Fruit fly (Drosophila melanogaster) whole organism, embryonic: Measurements from ENCODE around the gene CG34242.
A peak's percentile ranks its signal among the peaks of the same experiment; 100 is the strongest.

Experiments used
- Ada2b ChIP-seq: fragments of 200-800 bp; sonication (Bioruptor generic); IDR thresholded peaks from 2 replicates; pipeline ENCODE4 v1.3.6; 2022; ENCODE audit warnings: missing biosample characterization, missing genetic modification characterization
- Bdp1 ChIP-seq: fragments of 200-800 bp; sonication (Bioruptor generic); optimal IDR thresholded peaks from 3 replicates; lab custom pipeline; 2016; ENCODE audit warnings: missing biosample characterization, missing genetic modification characterization
- CG1233 ChIP-seq: fragments of 200-800 bp; sonication (Bioruptor generic); optimal IDR thresholded peaks from 4 replicates; lab custom pipeline; 2018; ENCODE audit warnings: missing biosample characterization, mild to moderate bottlenecking, missing genetic modification characterization
- CG12659 ChIP-seq: fragments of 200-800 bp; sonication (Bioruptor generic); optimal IDR thresholded peaks from 3 replicates; lab custom pipeline; 2017; ENCODE audit warnings: mild to moderate bottlenecking, missing biosample characterization, missing genetic modification reagents, missing genetic modification characterization
- CG14050 ChIP-seq: fragments of 200-800 bp; sonication (Bioruptor generic); IDR thresholded peaks from 3 replicates; pipeline ENCODE4 v1.3.6; 2022; ENCODE audit warnings: missing biosample characterization, missing genetic modification characterization
- CG15479 ChIP-seq: fragments of 200-800 bp; sonication (Bioruptor generic); optimal IDR thresholded peaks from 3 replicates; lab custom pipeline; 2019; ENCODE audit warnings: missing biosample characterization, mild to moderate bottlenecking, missing genetic modification characterization, moderate library complexity
- CG16779 ChIP-seq: fragments of 200-800 bp; sonication (Bioruptor generic); IDR thresholded peaks from 2 replicates; pipeline ENCODE4 v1.3.6; 2022; ENCODE audit warnings: missing biosample characterization, missing genetic modification characterization
- CG17186 ChIP-seq: fragments of 200-800 bp; sonication (Bioruptor generic); optimal IDR thresholded peaks from 3 replicates; lab custom pipeline; 2017; ENCODE audit warnings: missing biosample characterization, missing genetic modification reagents, missing genetic modification characterization
- CG17912 ChIP-seq: fragments of 200-800 bp; sonication (Bioruptor generic); optimal IDR thresholded peaks from 2 replicates; lab custom pipeline; 2018; ENCODE audit warnings: missing biosample characterization, mild to moderate bottlenecking, missing genetic modification characterization
- CG18262 ChIP-seq: fragments of 200-800 bp; optimal IDR thresholded peaks from 3 replicates; lab custom pipeline; 2019; ENCODE audit warnings: missing biosample characterization, mild to moderate bottlenecking, missing genetic modification characterization, moderate library complexity
- CG18599 ChIP-seq: fragments of 200-800 bp; sonication (Bioruptor generic); optimal IDR thresholded peaks from 3 replicates; lab custom pipeline; 2017; ENCODE audit warnings: missing biosample characterization, missing genetic modification characterization, mild to moderate bottlenecking, moderate library complexity, missing genetic modification reagents
- CG2129 ChIP-seq: fragments of 200-800 bp; sonication (Bioruptor generic); IDR thresholded peaks from 2 replicates; pipeline ENCODE4 v1.3.6; 2022; ENCODE audit warnings: missing biosample characterization, missing genetic modification characterization; ENCODE audit not compliant: partially characterized antibody
- CG2202 ChIP-seq: fragments of 200-800 bp; sonication (Bioruptor generic); optimal IDR thresholded peaks from 2 replicates; lab custom pipeline; 2018; ENCODE audit warnings: missing biosample characterization, mild to moderate bottlenecking, missing genetic modification characterization
- CG31441 ChIP-seq: fragments of 200-800 bp; sonication (Bioruptor generic); IDR thresholded peaks from 2 replicates; pipeline ENCODE4 v1.3.6; 2022; ENCODE audit warnings: missing biosample characterization, missing genetic modification characterization
- CG34224 ChIP-seq: fragments of 200-800 bp; sonication (Bioruptor generic); IDR thresholded peaks from 3 replicates; pipeline ENCODE4 v1.3.6; 2022; ENCODE audit warnings: missing biosample characterization, missing genetic modification characterization; ENCODE audit not compliant: partially characterized antibody
- CG7963 ChIP-seq: fragments of 200-800 bp; sonication (Bioruptor generic); IDR thresholded peaks from 3 replicates; pipeline ENCODE4 v1.3.6; 2022; ENCODE audit warnings: missing biosample characterization, missing genetic modification characterization; ENCODE audit not compliant: partially characterized antibody
- CG7987 ChIP-seq: fragments of 200-800 bp; sonication (Bioruptor generic); optimal IDR thresholded peaks from 2 replicates; lab custom pipeline; 2018; ENCODE audit warnings: missing biosample characterization, mild to moderate bottlenecking, missing genetic modification characterization, moderate library complexity
- CG8089 ChIP-seq: fragments of 200-800 bp; sonication (Bioruptor generic); optimal IDR thresholded peaks from 3 replicates; lab custom pipeline; 2016; ENCODE audit warnings: missing biosample characterization, missing genetic modification characterization
- D19A ChIP-seq: fragments of 200-800 bp; optimal IDR thresholded peaks from 3 replicates; lab custom pipeline; 2019; ENCODE audit warnings: missing biosample characterization, mild to moderate bottlenecking, missing genetic modification characterization, moderate library complexity
- E2f1 ChIP-seq: fragments of 200-800 bp; sonication (Bioruptor generic); IDR thresholded peaks from 2 replicates; pipeline ENCODE4 v1.3.6; 2022; ENCODE audit warnings: missing biosample characterization, missing genetic modification characterization
- Eip74EF ChIP-seq, 2 experiments: fragments of 200-800 bp in 1 of 2; fragments of >200 bp in 1 of 2; sonication (Bioruptor generic) in 1 of 2; optimal IDR thresholded peaks; 2 replicates each; lab custom pipeline; 2017 to 2019; ENCODE audit warnings: missing biosample characterization in 2 of 2, missing genetic modification characterization in 2 of 2, mild to moderate bottlenecking in 1 of 2, moderate library complexity in 1 of 2
- Hey ChIP-seq: fragments of 200-800 bp; sonication (Bioruptor generic); optimal IDR thresholded peaks from 3 replicates; lab custom pipeline; 2018; ENCODE audit warnings: missing biosample characterization, mild to moderate bottlenecking, missing genetic modification characterization
- Max ChIP-seq: fragments of 200-800 bp; sonication (Bioruptor generic); optimal IDR thresholded peaks from 2 replicates; lab custom pipeline; 2016; ENCODE audit warnings: missing biosample characterization, mild to moderate bottlenecking, missing genetic modification characterization
- Nf-YC ChIP-seq: fragments of 200-800 bp; optimal IDR thresholded peaks from 3 replicates; lab custom pipeline; 2019; ENCODE audit warnings: missing biosample characterization, mild to moderate bottlenecking, missing genetic modification characterization, moderate library complexity
- Ravus ChIP-seq: fragments of 200-800 bp; sonication (Bioruptor generic); IDR thresholded peaks from 2 replicates; pipeline ENCODE4 v1.3.6; 2022; ENCODE audit warnings: missing biosample characterization, missing genetic modification characterization
- Rx ChIP-seq: fragments of 200-800 bp; sonication (Bioruptor generic); IDR thresholded peaks from 2 replicates; pipeline ENCODE4 v1.3.6; 2022; ENCODE audit warnings: missing biosample characterization, missing genetic modification characterization
- Sox100B ChIP-seq: fragments of 200-800 bp; sonication (Bioruptor generic); optimal IDR thresholded peaks from 3 replicates; lab custom pipeline; 2018; ENCODE audit warnings: missing biosample characterization, mild to moderate bottlenecking, missing genetic modification characterization
- Stat92E ChIP-seq, 3 experiments: fragments of >200 bp in 2 of 3; fragments of 200-800 bp in 1 of 3; sonication (Bioruptor generic) in 1 of 3; optimal IDR thresholded peaks; 2 replicates each; lab custom pipeline; 2017 to 2019; ENCODE audit warnings: missing biosample characterization in 3 of 3, missing genetic modification characterization in 3 of 3, mild to moderate bottlenecking in 1 of 3, moderate library complexity in 1 of 3
- TFAM ChIP-seq: fragments of 200-800 bp; sonication (Bioruptor generic); optimal IDR thresholded peaks from 2 replicates; lab custom pipeline; 2017; ENCODE audit warnings: missing biosample characterization, missing genetic modification characterization, inconsistent platforms
- bsh ChIP-seq, 2 experiments: fragments of 200-800 bp; sonication (Bioruptor generic); optimal IDR thresholded peaks; 2 replicates each; lab custom pipeline; 2017 to 2018; ENCODE audit warnings: mild to moderate bottlenecking in 2 of 2, missing biosample characterization in 2 of 2, missing genetic modification characterization in 2 of 2, moderate library complexity in 1 of 2
- crol ChIP-seq: fragments of 200-800 bp; sonication (Bioruptor generic); IDR thresholded peaks from 2 replicates; pipeline ENCODE4 v1.3.6; 2022; ENCODE audit warnings: missing biosample characterization, missing genetic modification characterization
- crp ChIP-seq, 2 experiments: fragments of 200-800 bp; sonication (Bioruptor generic); optimal IDR thresholded peaks; 2 replicates in 1 of 2; 3 replicates in 1 of 2; lab custom pipeline; 2017; ENCODE audit warnings: missing biosample characterization in 2 of 2, missing genetic modification characterization in 2 of 2, mild to moderate bottlenecking in 1 of 2, moderate library complexity in 1 of 2
- disco-r ChIP-seq: fragments of 200-800 bp; sonication (Bioruptor generic); optimal IDR thresholded peaks from 2 replicates; lab custom pipeline; 2016; ENCODE audit warnings: missing biosample characterization, missing genetic modification characterization
- eve ChIP-seq, 2 experiments: fragments of >200 bp; optimal IDR thresholded peaks; 2 replicates each; lab custom pipeline; 2017; ENCODE audit warnings: missing biosample characterization in 2 of 2, missing genetic modification characterization in 2 of 2
- ewg ChIP-seq: fragments of 200-800 bp; sonication (Bioruptor generic); optimal IDR thresholded peaks from 3 replicates; lab custom pipeline; 2017; ENCODE audit warnings: mild to moderate bottlenecking, missing biosample characterization, missing genetic modification reagents, missing genetic modification characterization
- fd64A ChIP-seq: fragments of 200-800 bp; sonication (Bioruptor generic); optimal IDR thresholded peaks from 3 replicates; lab custom pipeline; 2018; ENCODE audit warnings: missing biosample characterization, mild to moderate bottlenecking, missing genetic modification characterization
- gcm ChIP-seq: fragments of 200-800 bp; sonication (Bioruptor generic); optimal IDR thresholded peaks from 2 replicates; lab custom pipeline; 2019; ENCODE audit warnings: missing biosample characterization, mild to moderate bottlenecking, missing genetic modification characterization, moderate library complexity
- grau ChIP-seq: fragments of 200-800 bp; optimal IDR thresholded peaks from 3 replicates; lab custom pipeline; 2019; ENCODE audit warnings: missing biosample characterization, mild to moderate bottlenecking, missing genetic modification characterization, moderate library complexity
- hkb ChIP-seq, 2 experiments: fragments of 200-800 bp in 1 of 2; fragments of >200 bp in 1 of 2; sonication (Bioruptor generic) in 1 of 2; IDR thresholded peaks in 1 of 2; optimal IDR thresholded peaks in 1 of 2; 2 replicates each; pipeline versions ENCODE4 v1.3.6 to Lab custom; 2017 to 2022; ENCODE audit warnings: missing biosample characterization in 1 of 2, missing genetic modification characterization in 1 of 2
- jing ChIP-seq: fragments of 200-800 bp; sonication (Bioruptor generic); optimal IDR thresholded peaks from 2 replicates; lab custom pipeline; 2018; ENCODE audit warnings: missing biosample characterization, mild to moderate bottlenecking, missing genetic modification characterization
- pan ChIP-seq, 4 experiments: fragments of >200 bp in 3 of 4; fragments of 200-800 bp in 1 of 4; sonication (Bioruptor generic) in 1 of 4; optimal IDR thresholded peaks in 3 of 4; IDR thresholded peaks in 1 of 4; 2 replicates each; pipeline versions ENCODE4 v1.3.6 to Lab custom; 2017 to 2022; ENCODE audit warnings: missing biosample characterization in 2 of 4, missing genetic modification characterization in 2 of 4, mixed read lengths in 1 of 4
- pros ChIP-seq: fragments of 200-800 bp; sonication (Bioruptor generic); optimal IDR thresholded peaks from 3 replicates; lab custom pipeline; 2019; ENCODE audit warnings: missing biosample characterization, mild to moderate bottlenecking, missing genetic modification characterization, moderate library complexity
- rib ChIP-seq: fragments of 200-800 bp; sonication (Bioruptor generic); IDR thresholded peaks from 2 replicates; pipeline ENCODE4 v1.3.6; 2022; ENCODE audit warnings: missing biosample characterization, missing genetic modification characterization
- row ChIP-seq: fragments of 200-800 bp; sonication (Bioruptor generic); IDR thresholded peaks from 3 replicates; pipeline ENCODE4 v1.3.6; 2022; ENCODE audit warnings: missing biosample characterization, missing genetic modification characterization
- sens ChIP-seq: fragments of 200-800 bp; sonication (Bioruptor generic); peaks from one replicate; lab custom pipeline; 2016; ENCODE audit warnings: missing biosample characterization, missing genetic modification characterization
- sens-2 ChIP-seq: fragments of 200-800 bp; sonication (Bioruptor generic); IDR thresholded peaks from 2 replicates; pipeline ENCODE4 v1.3.6; 2022; ENCODE audit warnings: missing biosample characterization, missing genetic modification characterization
- seq ChIP-seq: fragments of 200-800 bp; sonication (Bioruptor generic); IDR thresholded peaks from 2 replicates; pipeline ENCODE4 v1.3.6; 2022; ENCODE audit warnings: missing biosample characterization, missing genetic modification characterization
- unpg ChIP-seq: fragments of 200-800 bp; sonication (Bioruptor generic); optimal IDR thresholded peaks from 3 replicates; lab custom pipeline; 2018; ENCODE audit warnings: missing biosample characterization, mild to moderate bottlenecking, missing genetic modification characterization, moderate library complexity
- zfh1 ChIP-seq: fragments of 200-800 bp; sonication (Bioruptor generic); IDR thresholded peaks from 3 replicates; pipeline ENCODE4 v1.3.6; 2022; ENCODE audit warnings: missing biosample characterization, missing genetic modification characterization

Gene CG34242

dm6 chr3L:12565422-12565821, 31.6 kb downstream of the CG34242 start (continued):
- TF ChIP-seq fd64A (GFP tag; lab: Kevin White, UChicago) (no peak), gcm (GFP tag; lab: Kevin White, UChicago) (no peak), Ravus (GFP tag; lab: Robert Waterston, UW) (no peak), Max (GFP tag; lab: Kevin White, UChicago) (no peak), Ada2b (GFP tag; lab: Robert Waterston, UW) (no peak), CG14050 (GFP tag; lab: Robert Waterston, UW) (no peak), CG15479 (GFP tag; lab: Kevin White, UChicago) (no peak), CG34224 (no peak), Bdp1 (GFP tag; lab: Kevin White, UChicago) (no peak), CG12659 (GFP tag; lab: Kevin White, UChicago) (no peak), CG2202 (tag; lab: Kevin White, UChicago) (no peak), grau (tag; lab: Kevin White, UChicago) (peak; percentile 27), Nf-YC (tag; lab: Kevin White, UChicago) (no peak), eve (GFP tag; optimal IDR thresholded peaks at IDR 0.05; lab: Kevin White, UChicago) (peak in 1 of 2 experiments; percentile 50), CG1233 (GFP tag; lab: Kevin White, UChicago) (no peak), E2f1 (GFP tag; lab: Robert Waterston, UW) (no peak), bsh (GFP tag; optimal IDR thresholded peaks at IDR 0.05; lab: Kevin White, UChicago) (peak in 1 of 2 experiments; percentile 16), jing (GFP tag; lab: Kevin White, UChicago) (no peak), Stat92E (GFP tag; optimal IDR thresholded peaks at IDR 0.05; lab: Kevin White, UChicago) (no peak), disco-r (GFP tag; lab: Kevin White, UChicago) (no peak), pan (optimal IDR thresholded peaks at IDR 0.05; lab: Kevin White, UChicago) (no peak), pan (GFP tag; optimal IDR thresholded peaks at IDR 0.05 in 1 of 2, IDR thresholded peaks at IDR 0.05 in 1 of 2) (no peak), CG16779 (GFP tag; lab: Robert Waterston, UW) (no peak), pros (GFP tag; lab: Kevin White, UChicago) (no peak), ewg (GFP tag; lab: Kevin White, UChicago) (peak; percentile 7), seq (no peak), sens-2 (GFP tag; lab: Robert Waterston, UW) (no peak), Rx (GFP tag; lab: Robert Waterston, UW) (no peak), CG18262 (tag; lab: Kevin White, UChicago) (peak; percentile 60), D19A (tag; lab: Kevin White, UChicago) (no peak), CG7963 (GFP tag; lab: Robert Waterston, UW) (no peak), Eip74EF (GFP tag; optimal IDR thresholded peaks at IDR 0.05; lab: Kevin White, UChicago) (no peak), CG18599 (GFP tag; lab: Kevin White, UChicago) (no peak), sens (peak; percentile 88), zfh1 (GFP tag; lab: Robert Waterston, UW) (no peak), CG31441 (GFP tag; lab: Robert Waterston, UW) (0 out of 2 replicates have a peak, but pooled peaks have one; percentile 24), row (0 out of 3 replicates have a peak, but pooled peaks have one; percentile 6), CG7987 (GFP tag; lab: Kevin White, UChicago) (no peak), CG17186 (GFP tag; lab: Kevin White, UChicago) (no peak), hkb (optimal IDR thresholded peaks at IDR 0.05; lab: Kevin White, UChicago) (no peak), hkb (GFP tag; IDR thresholded peaks at IDR 0.05; lab: Robert Waterston, UW) (no peak), unpg (no peak), rib (GFP tag; lab: Robert Waterston, UW) (no peak), crp (GFP tag; optimal IDR thresholded peaks at IDR 0.05; lab: Kevin White, UChicago) (no peak), CG17912 (GFP tag; lab: Kevin White, UChicago) (no peak), crol (GFP tag; lab: Robert Waterston, UW) (no peak), Hey (tag; lab: Kevin White, UChicago) (no peak), Sox100B (GFP tag; lab: Kevin White, UChicago) (peak; percentile 40), TFAM (no peak), CG8089 (GFP tag; lab: Kevin White, UChicago) (no peak), CG2129 (GFP tag; lab: Robert Waterston, UW) (no peak)
